Fruit fly (Drosophila melanogaster) whole organism, prepupa: ENCODE results near the gene Lamtor5.

Experiments
- Blimp-1 ChIP-seq: fragments of 200-800 bp; sonication (Bioruptor generic); optimal IDR thresholded peaks from 3 replicates; lab custom pipeline; 2017; ENCODE audit warnings: missing biosample characterization, missing genetic modification characterization, mild to moderate bottlenecking, moderate library complexity, missing genetic modification reagents
- CG10631 ChIP-seq: fragments of 200-800 bp; sonication (Bioruptor generic); optimal IDR thresholded peaks from 2 replicates; lab custom pipeline; 2016; ENCODE audit warnings: missing biosample characterization, missing genetic modification characterization
- CG15336 ChIP-seq: fragments of 200-800 bp; sonication (Bioruptor generic); IDR thresholded peaks from 2 replicates; pipeline ENCODE4 v1.3.6; 2022; ENCODE audit warnings: missing biosample characterization, missing genetic modification characterization
- CG31627 ChIP-seq: fragments of 200-800 bp; sonication (Bioruptor generic); optimal IDR thresholded peaks from 3 replicates; lab custom pipeline; 2016; ENCODE audit warnings: missing biosample characterization, missing genetic modification characterization
- CG32006 ChIP-seq: fragments of 200-800 bp; sonication (Bioruptor generic); optimal IDR thresholded peaks from 3 replicates; lab custom pipeline; 2017; ENCODE audit warnings: missing biosample characterization, mild to moderate bottlenecking, missing genetic modification characterization
- CG34406 ChIP-seq: fragments of 200-800 bp; sonication (Bioruptor generic); optimal IDR thresholded peaks from 3 replicates; lab custom pipeline; 2016; ENCODE audit warnings: missing biosample characterization, missing genetic modification characterization
- CG6792 ChIP-seq: fragments of 200-800 bp; sonication (Bioruptor generic); optimal IDR thresholded peaks from 3 replicates; lab custom pipeline; 2016; ENCODE audit warnings: missing biosample characterization, missing genetic modification characterization
- CG6808 ChIP-seq: fragments of 200-800 bp; sonication (Bioruptor generic); optimal IDR thresholded peaks from 3 replicates; lab custom pipeline; 2017; ENCODE audit warnings: missing biosample characterization, missing genetic modification characterization, mild to moderate bottlenecking, moderate library complexity, missing genetic modification reagents
- CG9139 ChIP-seq: fragments of 200-800 bp; sonication (Bioruptor generic); optimal IDR thresholded peaks from 3 replicates; lab custom pipeline; 2017; ENCODE audit warnings: missing biosample characterization, mild to moderate bottlenecking, missing genetic modification characterization
- Eip78C ChIP-seq: fragments of 200-800 bp; sonication (Bioruptor generic); peaks from one replicate; lab custom pipeline; 2016; ENCODE audit warnings: missing biosample characterization, missing genetic modification characterization
- Eip93F ChIP-seq: fragments of 200-800 bp; sonication (Bioruptor generic); optimal IDR thresholded peaks from 2 replicates; lab custom pipeline; 2016; ENCODE audit warnings: missing biosample characterization, mild to moderate bottlenecking, missing genetic modification characterization
- Ets96B ChIP-seq: fragments of 200-800 bp; optimal IDR thresholded peaks from 2 replicates; lab custom pipeline; 2019; ENCODE audit warnings: missing biosample characterization, mild to moderate bottlenecking, missing genetic modification characterization, moderate library complexity
- Hr4 ChIP-seq: fragments of 200-800 bp; sonication (Bioruptor generic); optimal IDR thresholded peaks from 3 replicates; lab custom pipeline; 2016; ENCODE audit warnings: missing biosample characterization, missing genetic modification characterization
- Met ChIP-seq: fragments of 200-800 bp; sonication (Bioruptor generic); optimal IDR thresholded peaks from 3 replicates; lab custom pipeline; 2016; ENCODE audit warnings: missing biosample characterization, missing genetic modification characterization
- OdsH ChIP-seq: fragments of 200-800 bp; sonication (Bioruptor generic); optimal IDR thresholded peaks from 3 replicates; lab custom pipeline; 2016; ENCODE audit warnings: missing biosample characterization, missing genetic modification characterization
- Smox ChIP-seq: fragments of 200-800 bp; sonication (Bioruptor generic); optimal IDR thresholded peaks from 3 replicates; lab custom pipeline; 2016; ENCODE audit warnings: missing biosample characterization, missing genetic modification characterization
- Sox102F ChIP-seq: fragments of 200-800 bp; sonication (Bioruptor generic); optimal IDR thresholded peaks from 2 replicates; lab custom pipeline; 2016; ENCODE audit warnings: missing biosample characterization, mild to moderate bottlenecking, missing genetic modification characterization
- Sox15 ChIP-seq: fragments of 200-800 bp; sonication (Bioruptor generic); optimal IDR thresholded peaks from 3 replicates; lab custom pipeline; 2016; ENCODE audit warnings: missing biosample characterization, missing genetic modification characterization
- achi ChIP-seq: fragments of 200-800 bp; sonication (Bioruptor generic); optimal IDR thresholded peaks from 3 replicates; lab custom pipeline; 2016; ENCODE audit warnings: missing biosample characterization, missing genetic modification characterization
- acj6 ChIP-seq: fragments of 200-800 bp; sonication (Bioruptor generic); optimal IDR thresholded peaks from 3 replicates; lab custom pipeline; 2016; ENCODE audit warnings: missing biosample characterization, missing genetic modification characterization
- cyc ChIP-seq: fragments of 200-800 bp; sonication (Bioruptor generic); optimal IDR thresholded peaks from 3 replicates; lab custom pipeline; 2016; ENCODE audit warnings: missing biosample characterization, missing genetic modification characterization
- eg ChIP-seq: fragments of 200-800 bp; sonication (Bioruptor generic); IDR thresholded peaks from 3 replicates; pipeline ENCODE4 v1.3.6; 2022; ENCODE audit warnings: missing biosample characterization, missing genetic modification characterization
- esn ChIP-seq: fragments of 200-800 bp; sonication (Bioruptor generic); optimal IDR thresholded peaks from 2 replicates; lab custom pipeline; 2016; ENCODE audit warnings: missing biosample characterization, mild to moderate bottlenecking, missing genetic modification characterization, moderate library complexity
- fd85E ChIP-seq: fragments of 200-800 bp; sonication (Bioruptor generic); optimal IDR thresholded peaks from 3 replicates; lab custom pipeline; 2016; ENCODE audit warnings: missing biosample characterization, missing genetic modification characterization
- fkh ChIP-seq: fragments of 200-800 bp; sonication (Bioruptor generic); optimal IDR thresholded peaks from 3 replicates; lab custom pipeline; 2017; ENCODE audit warnings: missing biosample characterization, mild to moderate bottlenecking, missing genetic modification characterization, moderate library complexity
- net ChIP-seq: fragments of 200-800 bp; sonication (Bioruptor generic); optimal IDR thresholded peaks from 3 replicates; lab custom pipeline; 2016; ENCODE audit warnings: missing biosample characterization, missing genetic modification characterization
- pdm3 ChIP-seq: fragments of 200-800 bp; sonication (Bioruptor generic); optimal IDR thresholded peaks from 3 replicates; lab custom pipeline; 2016; ENCODE audit warnings: missing biosample characterization, missing genetic modification characterization
- svp ChIP-seq: fragments of 200-800 bp; sonication (Bioruptor generic); peaks from one replicate; lab custom pipeline; 2016; ENCODE audit warnings: missing biosample characterization, missing genetic modification characterization
- topi ChIP-seq: fragments of 200-800 bp; sonication (Bioruptor generic); optimal IDR thresholded peaks from 3 replicates; lab custom pipeline; 2016; ENCODE audit warnings: missing biosample characterization, missing genetic modification characterization
- vri ChIP-seq: fragments of 200-800 bp; sonication (Bioruptor generic); optimal IDR thresholded peaks from 3 replicates; lab custom pipeline; 2016; ENCODE audit warnings: missing biosample characterization, mild to moderate bottlenecking, missing genetic modification characterization

Lamtor5 gene

dm6 chrX:1907727-1908264 is 49.0 kb upstream of the Lamtor5 start, which contains the start of gene mip130 (continued):
- TF ChIP-seq achi (GFP tag; lab: Kevin White, UChicago) = peak; percentile 58
- TF ChIP-seq OdsH (GFP tag; lab: Kevin White, UChicago) = peak; percentile 47
- TF ChIP-seq Sox15 = peak; percentile 27
- peak; percentile 64 for TF ChIP-seq Hr4 (GFP tag; lab: Kevin White, UChicago)
- TF ChIP-seq eg (GFP tag; lab: Robert Waterston, UW) = 0 out of 3 replicates have a peak, but pooled peaks have one; percentile 41
- peak; percentile 37 for TF ChIP-seq Smox
- peak; percentile 37 for TF ChIP-seq acj6 (GFP tag; lab: Kevin White, UChicago)
- no peak for TF ChIP-seq fd85E
- TF ChIP-seq Sox102F = peak; percentile 51
- TF ChIP-seq Ets96B (tag; lab: Kevin White, UChicago) = peak; percentile 56
- TF ChIP-seq net (GFP tag; lab: Kevin White, UChicago) = peak; percentile 25
- TF ChIP-seq Blimp-1 (GFP tag; lab: Kevin White, UChicago) = no peak

- TF ChIP-seq svp (peak; percentile 62), CG9139 (no peak)
- TF ChIP-seq, all 60 proteins: peak for 1
Observed at dm6 chrX:1903968-1904367, 45.2 kb upstream of the Lamtor5 start.

- TF ChIP-seq fkh (GFP tag; lab: Kevin White, UChicago) (no peak), CG10631 (GFP tag; lab: Kevin White, UChicago) (no peak), Sox15 (no peak)
Observed at dm6 chrX:1903077-1903476, 44.3 kb upstream of the Lamtor5 start, which contains the start of gene CG32801. Gene CG32801 (minus strand): TSS chrX:1903177.

dm6 chrX:1901605-1902136 is 42.9 kb upstream of the Lamtor5 start, which contains the start of gene Ldaf1:
Gene Ldaf1 (minus strand): TSS chrX:1901911.
- TF ChIP-seq Eip78C (GFP tag; lab: Kevin White, UChicago) (peak; percentile 52), Met (GFP tag; lab: Kevin White, UChicago) (no peak), fkh (GFP tag; lab: Kevin White, UChicago) (peak; percentile 82), eg (GFP tag; lab: Robert Waterston, UW) (0 out of 3 replicates have a peak, but pooled peaks have one; percentile 22), CG6808 (GFP tag; lab: Kevin White, UChicago) (no peak), esn (GFP tag; lab: Kevin White, UChicago) (peak; percentile 7), svp (peak; percentile 82)

dm6 chrX:1900123-1900818 is 41.5 kb upstream of the Lamtor5 start, which contains the start of gene arm:
Gene arm (minus strand): TSS chrX:1900646.
- TF ChIP-seq Eip93F = peak; percentile 22
- TF ChIP-seq fkh (GFP tag; lab: Kevin White, UChicago) = peak; percentile 36
- peak; percentile 0 for TF ChIP-seq CG31627 (GFP tag; lab: Kevin White, UChicago)
- TF ChIP-seq Eip78C (GFP tag; lab: Kevin White, UChicago) = peak; percentile 40
- peak; percentile 28 for TF ChIP-seq vri (GFP tag; lab: Kevin White, UChicago)
- TF ChIP-seq Hr4 (GFP tag; lab: Kevin White, UChicago) = no peak
- no peak for TF ChIP-seq CG6808 (GFP tag; lab: Kevin White, UChicago)
- TF ChIP-seq acj6 (GFP tag; lab: Kevin White, UChicago) = no peak
- no peak for TF ChIP-seq Smox
- TF ChIP-seq pdm3 (GFP tag; lab: Kevin White, UChicago) = peak; percentile 42
- TF ChIP-seq esn (GFP tag; lab: Kevin White, UChicago) = peak; percentile 31
- peak; percentile 20 for TF ChIP-seq CG34406
- TF ChIP-seq CG32006 (GFP tag; lab: Kevin White, UChicago) = peak; percentile 18
- peak; percentile 23 for TF ChIP-seq achi (GFP tag; lab: Kevin White, UChicago)
- TF ChIP-seq Blimp-1 (GFP tag; lab: Kevin White, UChicago) = no peak
- TF ChIP-seq svp = peak; percentile 75
- peak; percentile 20; the same call in 1 of the 2 replicates for TF ChIP-seq CG15336 (GFP tag; lab: Robert Waterston, UW)
- peak; percentile 11 for TF ChIP-seq topi (GFP tag; lab: Kevin White, UChicago)
- TF ChIP-seq cyc (GFP tag; lab: Kevin White, UChicago) = peak; percentile 12
- TF ChIP-seq CG6792 (GFP tag; lab: Kevin White, UChicago) = peak; percentile 0
- TF ChIP-seq, all 60 proteins: peak for 15
